Worm (Caenorhabditis elegans) whole organism, late embryonic: ENCODE results near the gene C27D6.15.

Experiments
- ets-4 ChIP-seq: sonication (generic microtip); optimal IDR thresholded peaks from 2 replicates; lab custom pipeline; 2016; ENCODE audit warnings: missing genetic modification characterization, missing compliant biosample characterization
- fkh-6 ChIP-seq: sonication (generic microtip); optimal IDR thresholded peaks from 2 replicates; lab custom pipeline; 2016; ENCODE audit warnings: missing genetic modification characterization, missing compliant biosample characterization
- nhr-11 ChIP-seq: fragments of 150-350 bp; optimal IDR thresholded peaks from 2 replicates; lab custom pipeline; 2014; ENCODE audit warnings: missing biosample characterization, missing genetic modification characterization
- ztf-16 ChIP-seq: sonication (generic microtip); optimal IDR thresholded peaks from 2 replicates; lab custom pipeline; 2017; ENCODE audit warnings: missing genetic modification characterization, missing compliant biosample characterization

DNA sequence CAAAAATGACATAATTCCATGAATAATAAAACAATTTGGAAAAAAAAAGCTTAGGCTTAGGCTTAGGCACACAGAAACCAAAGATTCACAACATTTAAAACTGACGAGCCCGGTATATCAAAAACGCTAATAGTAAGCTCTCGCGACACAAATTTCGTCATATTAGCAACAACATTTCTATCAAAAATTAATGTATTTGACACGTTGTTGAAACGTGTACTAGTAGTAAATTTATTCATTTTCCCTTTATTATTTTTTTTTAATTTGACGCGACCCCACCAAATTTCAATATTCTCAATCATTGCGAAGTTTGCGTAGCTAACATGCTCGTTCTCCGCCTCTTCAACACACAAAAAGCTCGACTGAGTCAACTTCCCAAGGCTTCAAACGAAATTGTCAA lies 40.3 kb downstream of the C27D6.15 start, which contains the start of gene C34F11.2:
- TF ChIP-seq ets-4 (tag; lab: Kevin White, UChicago) (no peak), fkh-6 (no peak), ztf-16 (tag; lab: Kevin White, UChicago) (no peak), nhr-11 (tag; lab: Kevin White, UChicago) (no peak)
